Fruit fly (Drosophila melanogaster): ENCODE measurements around the gene CG9168.
A peak's percentile ranks its signal among the peaks of the same experiment; 100 is the strongest.

Gene CG9168

DNA sequence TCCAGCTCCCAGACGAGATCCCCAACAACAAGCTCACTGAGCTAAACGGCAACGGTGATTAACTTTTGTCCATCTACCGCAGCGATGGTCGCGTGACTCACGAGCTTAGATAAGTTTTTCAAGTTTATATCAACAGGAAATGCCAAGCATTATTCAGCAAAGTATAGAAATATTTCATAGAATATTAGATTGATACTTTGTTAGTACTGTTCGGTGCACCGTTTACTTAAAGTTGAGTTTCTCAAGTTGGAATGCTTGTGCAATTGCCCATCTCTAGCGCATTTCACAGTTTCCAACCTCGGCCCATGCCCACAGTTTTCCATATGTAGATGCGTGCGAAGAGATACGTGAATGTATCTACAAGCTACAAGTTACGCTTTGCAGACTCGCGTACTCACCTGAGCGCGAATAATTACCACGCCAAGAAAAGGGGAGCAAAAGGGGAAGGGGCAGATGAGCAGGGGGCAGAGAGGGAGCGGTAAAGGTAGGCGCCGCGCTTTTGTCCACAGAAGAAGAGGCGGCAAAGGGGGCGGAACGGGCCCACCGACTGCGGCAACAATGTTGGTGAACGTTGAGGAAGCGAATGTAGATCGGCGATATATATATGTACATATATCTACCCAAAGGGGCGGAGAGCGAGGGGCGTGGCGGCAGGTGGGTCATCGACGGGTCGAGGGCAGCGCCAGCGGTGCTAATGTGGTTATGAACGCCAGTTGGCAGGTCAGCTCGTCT lies 34.7 kb upstream of the CG9168 start (continued):
- no peak for TF ChIP-seq NC2β (GFP tag; optimal IDR thresholded peaks at IDR 0.05)
- peak; percentile 51; the same call in 1 of the 3 replicates for TF ChIP-seq H15 (GFP tag; IDR thresholded peaks at IDR 0.05)
- no peak for TF ChIP-seq CG10321 (GFP tag; IDR thresholded peaks at IDR 0.05)
- TF ChIP-seq Atf-2 (GFP tag; optimal IDR thresholded peaks at IDR 0.05) = no peak
- TF ChIP-seq pnt (GFP tag; optimal IDR thresholded peaks at IDR 0.05) = peak; percentile 35
- TF ChIP-seq Lpt (GFP tag; optimal IDR thresholded peaks at IDR 0.05) = no peak
- peak in 1 of 2 experiments; percentile 55 for TF ChIP-seq Eip74EF (GFP tag; optimal IDR thresholded peaks at IDR 0.05)
- TF ChIP-seq CG18011 (GFP tag; optimal IDR thresholded peaks at IDR 0.05) = peak; percentile 37
- TF ChIP-seq CG5953 (GFP tag; IDR thresholded peaks at IDR 0.05) = peak; percentile 28; the same call in 1 of the 2 replicates
- TF ChIP-seq Mad (GFP tag; optimal IDR thresholded peaks at IDR 0.05) = peak; percentile 3
- TF ChIP-seq CG7839 (tag; optimal IDR thresholded peaks at IDR 0.05) = peak; percentile 43
- no peak for TF ChIP-seq Trl (optimal IDR thresholded peaks at IDR 0.05)
- TF ChIP-seq Trl (GFP tag; optimal IDR thresholded peaks at IDR 0.05) = peak; percentile 30
- no peak for TF ChIP-seq crc (GFP tag; optimal IDR thresholded peaks at IDR 0.05)
- peak; percentile 23; the same call in 1 of the 3 replicates for TF ChIP-seq Aef1 (GFP tag; IDR thresholded peaks at IDR 0.05)
- peak; percentile 8 for TF ChIP-seq Antp (GFP tag; optimal IDR thresholded peaks at IDR 0.05)
- TF ChIP-seq CG7556 (GFP tag; optimal IDR thresholded peaks at IDR 0.05) = peak; percentile 28
- peak; percentile 54; the same call in 1 of the 2 replicates for TF ChIP-seq esg (GFP tag; conservative IDR thresholded peaks at IDR 0.05)
- no peak for TF ChIP-seq Atf3 (GFP tag; optimal IDR thresholded peaks at IDR 0.05)
- peak in 1 of 3 experiments; percentile 31 for TF ChIP-seq lola (GFP tag; optimal IDR thresholded peaks at IDR 0.05)
- no peak for TF ChIP-seq CG10431 (GFP tag; optimal IDR thresholded peaks at IDR 0.05)
- TF ChIP-seq Mrtf (GFP tag; IDR thresholded peaks at IDR 0.05) = peak; percentile 64; the same call in 1 of the 3 replicates
- peak; percentile 68 for TF ChIP-seq CG15269 (tag; optimal IDR thresholded peaks at IDR 0.05)
- peak; percentile 1 for TF ChIP-seq tx (GFP tag; optimal IDR thresholded peaks at IDR 0.05)
- TF ChIP-seq dmrt99B (tag; optimal IDR thresholded peaks at IDR 0.05) = peak; percentile 63
- no peak for TF ChIP-seq prd (optimal IDR thresholded peaks at IDR 0.05)
- peak; percentile 69; the same call in 2 of the 3 replicates for TF ChIP-seq prd (GFP tag; IDR thresholded peaks at IDR 0.05)
- TF ChIP-seq CG34376 (GFP tag; optimal IDR thresholded peaks at IDR 0.05) = no peak
- peak; percentile 64 for TF ChIP-seq CG18262 (tag; optimal IDR thresholded peaks at IDR 0.05)
- TF ChIP-seq Lhr (GFP tag; optimal IDR thresholded peaks at IDR 0.05) = no peak
- peak; percentile 81 for TF ChIP-seq vvl (GFP tag; IDR thresholded peaks at IDR 0.05)
- peak; percentile 22 for TF ChIP-seq Sox100B (GFP tag; optimal IDR thresholded peaks at IDR 0.05)
- no peak for TF ChIP-seq Hr39 (optimal IDR thresholded peaks at IDR 0.05)
- no peak for TF ChIP-seq hkb (optimal IDR thresholded peaks at IDR 0.05)
- TF ChIP-seq hkb (GFP tag; IDR thresholded peaks at IDR 0.05) = peak; percentile 71
- TF ChIP-seq CG9817 (tag; optimal IDR thresholded peaks at IDR 0.05) = no peak
- no peak for TF ChIP-seq GATAe (GFP tag; conservative IDR thresholded peaks at IDR 0.05)
- TF ChIP-seq CG31441 (GFP tag; IDR thresholded peaks at IDR 0.05) = peak; percentile 74
- no peak for TF ChIP-seq exex (tag; optimal IDR thresholded peaks at IDR 0.05)
- peak; percentile 53 for TF ChIP-seq tgo (GFP tag; IDR thresholded peaks at IDR 0.05)
- peak; percentile 18 for TF ChIP-seq Fer1 (GFP tag; optimal IDR thresholded peaks at IDR 0.05)
- TF ChIP-seq CG14014 (GFP tag; IDR thresholded peaks at IDR 0.05) = 0 out of 2 replicates have a peak, but pooled peaks have one; percentile 34
- no peak for TF ChIP-seq CG6175 (GFP tag; IDR thresholded peaks at IDR 0.05)

All from whole organism, embryonic.